Worm (Caenorhabditis elegans) whole organism, L3 larva: Measurements from ENCODE around the gene madf-5.

ENCODE experiments used
- ZK546.5 ChIP-seq: sonication (generic microtip); optimal IDR thresholded peaks from 2 replicates; lab custom pipeline; 2017; ENCODE audit warnings: missing biosample characterization, missing genetic modification characterization
- ceh-9 ChIP-seq: sonication (generic microtip); optimal IDR thresholded peaks from 2 replicates; lab custom pipeline; 2018; ENCODE audit warnings: missing biosample characterization, missing genetic modification characterization
- daf-12 ChIP-seq: fragments of 150-350 bp; optimal IDR thresholded peaks from 2 replicates; lab custom pipeline; 2014; ENCODE audit warnings: missing biosample characterization, missing genetic modification reagents, missing genetic modification characterization
- egl-27 ChIP-seq: sonication (generic microtip); optimal IDR thresholded peaks from 4 replicates; lab custom pipeline; 2017; ENCODE audit warnings: missing biosample characterization, missing genetic modification reagents, missing genetic modification characterization
- elt-2 ChIP-seq: sonication (generic microtip); optimal IDR thresholded peaks from 2 replicates; lab custom pipeline; 2016; ENCODE audit warnings: missing genetic modification reagents, mild to moderate bottlenecking, missing genetic modification characterization, missing compliant biosample characterization
- fkh-10 ChIP-seq: sonication (generic microtip); optimal IDR thresholded peaks from 2 replicates; lab custom pipeline; 2017; ENCODE audit warnings: missing biosample characterization, missing genetic modification reagents, missing genetic modification characterization
- fos-1 ChIP-seq: fragments of 150-350 bp; optimal IDR thresholded peaks from 2 replicates; lab custom pipeline; 2014; ENCODE audit warnings: missing biosample characterization, missing genetic modification characterization
- lsy-12 ChIP-seq: sonication (generic microtip); optimal IDR thresholded peaks from 2 replicates; lab custom pipeline; 2016; ENCODE audit warnings: mild to moderate bottlenecking, missing genetic modification characterization, missing compliant biosample characterization
- mdl-1 ChIP-seq: fragments of 150-350 bp; optimal IDR thresholded peaks from 2 replicates; lab custom pipeline; 2014; ENCODE audit warnings: missing biosample characterization, missing genetic modification characterization
- mml-1 ChIP-seq: fragments of 150-350 bp; sonication (generic microtip); optimal IDR thresholded peaks from 3 replicates; lab custom pipeline; 2014; ENCODE audit warnings: missing biosample characterization, missing genetic modification characterization
- nhr-11 ChIP-seq: fragments of 150-350 bp; optimal IDR thresholded peaks from 2 replicates; lab custom pipeline; 2014; ENCODE audit warnings: missing biosample characterization, missing genetic modification characterization
- nhr-23 ChIP-seq: fragments of 150-350 bp; optimal IDR thresholded peaks from 2 replicates; lab custom pipeline; 2014; ENCODE audit warnings: missing biosample characterization, missing genetic modification reagents, missing genetic modification characterization
- nhr-25 ChIP-seq: sonication (generic microtip); optimal IDR thresholded peaks from 2 replicates; lab custom pipeline; 2017; ENCODE audit warnings: missing biosample characterization, missing genetic modification characterization
- nhr-28 ChIP-seq: fragments of 150-350 bp; optimal IDR thresholded peaks from 2 replicates; lab custom pipeline; 2014; ENCODE audit warnings: missing biosample characterization, missing genetic modification characterization
- sea-2 ChIP-seq: fragments of 150-350 bp; sonication (generic microtip); optimal IDR thresholded peaks from 4 replicates; lab custom pipeline; 2014; ENCODE audit warnings: missing biosample characterization, missing genetic modification reagents, missing genetic modification characterization
- skn-1 ChIP-seq: fragments of 150-350 bp; optimal IDR thresholded peaks from 2 replicates; lab custom pipeline; 2014; ENCODE audit warnings: missing biosample characterization, missing genetic modification characterization
- snpc-4 ChIP-seq: fragments of 150-350 bp; optimal IDR thresholded peaks from 2 replicates; lab custom pipeline; 2014; ENCODE audit warnings: missing biosample characterization, missing genetic modification characterization
- unc-39 ChIP-seq: sonication (generic microtip); optimal IDR thresholded peaks from 4 replicates; lab custom pipeline; 2017; ENCODE audit warnings: missing biosample characterization, missing genetic modification characterization

madf-5 gene

ce11 chrII:14622758-14623157 lies 49.3 kb downstream of the madf-5 start, which contains the start of gene mltn-10:
mltn-10 (plus strand) TSS chrII:14623058.
- no peak for TF ChIP-seq ceh-9 (tag; lab: Kevin White, UChicago)
- TF ChIP-seq snpc-4 (tag; lab: Kevin White, UChicago): no peak
- TF ChIP-seq nhr-23 (tag; lab: Kevin White, UChicago): no peak
- no peak for TF ChIP-seq nhr-11 (tag; lab: Kevin White, UChicago)
- no peak for TF ChIP-seq nhr-28 (tag; lab: Kevin White, UChicago)
- TF ChIP-seq elt-2 (tag; lab: Kevin White, UChicago): no peak
- no peak for TF ChIP-seq lsy-12 (tag; lab: Kevin White, UChicago)
- no peak for TF ChIP-seq unc-39 (tag; lab: Kevin White, UChicago)
- TF ChIP-seq egl-27: no peak
- no peak for TF ChIP-seq sea-2 (GFP tag; lab: Kevin White, UChicago)
- TF ChIP-seq nhr-25 (tag; lab: Kevin White, UChicago): no peak
- no peak for TF ChIP-seq daf-12 (tag; lab: Kevin White, UChicago)
- TF ChIP-seq fos-1 (tag; lab: Kevin White, UChicago): no peak
- no peak for TF ChIP-seq mml-1 (tag; lab: Kevin White, UChicago)
- TF ChIP-seq skn-1 (tag; lab: Kevin White, UChicago): no peak
- TF ChIP-seq mdl-1 (tag; lab: Kevin White, UChicago): no peak
- no peak for TF ChIP-seq fkh-10 (GFP tag; lab: Kevin White, UChicago)
- TF ChIP-seq ZK546.5 (tag; lab: Kevin White, UChicago): no peak
